Fruit fly (Drosophila melanogaster): ENCODE data around the gene Df31.

Gene Df31

dm6 chr2L:21629814-21630562, at the start of gene Df31:
Df31 (minus strand) TSS chr2L:21629932.
- peak; percentile 73 for TF ChIP-seq Mnt (GFP tag; optimal IDR thresholded peaks at IDR 0.05)
- TF ChIP-seq CG1620 (GFP tag; optimal IDR thresholded peaks at IDR 0.05), result peak; percentile 89
- TF ChIP-seq kay (GFP tag; ENCODE audit: borderline replicate concordance), result peak; percentile 42
- peak; percentile 69 for TF ChIP-seq Hr96 (GFP tag; optimal IDR thresholded peaks at IDR 0.05)
- peak; percentile 41 for TF ChIP-seq cic (GFP tag; optimal IDR thresholded peaks at IDR 0.05)
- TF ChIP-seq bab1 (GFP tag; optimal IDR thresholded peaks at IDR 0.05), result peak; percentile 72
- peak; percentile 2 for TF ChIP-seq CG11617 (GFP tag; optimal IDR thresholded peaks at IDR 0.05)
- TF ChIP-seq CG7045 (GFP tag; optimal IDR thresholded peaks at IDR 0.05), result peak; percentile 31
- no peak for TF ChIP-seq Clk (GFP tag; optimal IDR thresholded peaks at IDR 0.05)
- peak; percentile 23 for TF ChIP-seq pad (GFP tag; optimal IDR thresholded peaks at IDR 0.05)
- TF ChIP-seq ovo (GFP tag; optimal IDR thresholded peaks at IDR 0.05), result peak; percentile 70
- peak; percentile 69 for TF ChIP-seq CG5204 (GFP tag; optimal IDR thresholded peaks at IDR 0.05)
- TF ChIP-seq CG33017 (tag; optimal IDR thresholded peaks at IDR 0.05), result peak; percentile 44
- peak; percentile 50 for TF ChIP-seq CG12768 (GFP tag; optimal IDR thresholded peaks at IDR 0.05)
- TF ChIP-seq toe (GFP tag; optimal IDR thresholded peaks at IDR 0.05), result peak; percentile 77
- peak; percentile 15 for TF ChIP-seq CG14711 (tag; optimal IDR thresholded peaks at IDR 0.05)
- TF ChIP-seq CG7101 (tag; optimal IDR thresholded peaks at IDR 0.05), result peak; percentile 72
- TF ChIP-seq Crg-1 (GFP tag; optimal IDR thresholded peaks at IDR 0.05), result peak; percentile 72
- no peak for TF ChIP-seq tj (GFP tag; optimal IDR thresholded peaks at IDR 0.05)
- TF ChIP-seq cnc (optimal IDR thresholded peaks at IDR 0.05), result no peak

dm6 chr2L:21677480-21677930, 47.8 kb upstream of the Df31 start, which contains the start of gene CG2225:
CG2225 (minus strand) TSS chr2L:21677530.
- peak; percentile 23 for TF ChIP-seq tj (GFP tag; optimal IDR thresholded peaks at IDR 0.05)
- TF ChIP-seq cnc (optimal IDR thresholded peaks at IDR 0.05), result no peak

dm6 chr2L:21676556-21676955, 46.8 kb upstream of the Df31 start:
- TF ChIP-seq ovo (GFP tag; optimal IDR thresholded peaks at IDR 0.05) (peak; percentile 5), tj (GFP tag; optimal IDR thresholded peaks at IDR 0.05) (no peak), CG12768 (GFP tag; optimal IDR thresholded peaks at IDR 0.05) (no peak), CG33017 (tag; optimal IDR thresholded peaks at IDR 0.05) (no peak), Clk (GFP tag; optimal IDR thresholded peaks at IDR 0.05) (no peak), kay (GFP tag; ENCODE audit: borderline replicate concordance) (no peak), cic (GFP tag; optimal IDR thresholded peaks at IDR 0.05) (no peak), Mnt (GFP tag; optimal IDR thresholded peaks at IDR 0.05) (no peak), CG5204 (GFP tag; optimal IDR thresholded peaks at IDR 0.05) (no peak), CG7045 (GFP tag; optimal IDR thresholded peaks at IDR 0.05) (no peak), CG1620 (GFP tag; optimal IDR thresholded peaks at IDR 0.05) (no peak), toe (GFP tag; optimal IDR thresholded peaks at IDR 0.05) (no peak), CG11617 (GFP tag; optimal IDR thresholded peaks at IDR 0.05) (no peak), CG7101 (tag; optimal IDR thresholded peaks at IDR 0.05) (no peak), Crg-1 (GFP tag; optimal IDR thresholded peaks at IDR 0.05) (peak; percentile 6), cnc (optimal IDR thresholded peaks at IDR 0.05) (no peak), bab1 (GFP tag; optimal IDR thresholded peaks at IDR 0.05) (peak; percentile 11), Hr96 (GFP tag; optimal IDR thresholded peaks at IDR 0.05) (no peak), pad (GFP tag; optimal IDR thresholded peaks at IDR 0.05) (peak; percentile 81)

dm6 chr2L:21658529-21659009, 28.8 kb upstream of the Df31 start, which contains the start of gene Cul2:
Cul2 (plus strand) TSS chr2L:21658735.
- no peak for TF ChIP-seq Mnt (GFP tag; optimal IDR thresholded peaks at IDR 0.05)
- TF ChIP-seq CG7045 (GFP tag; optimal IDR thresholded peaks at IDR 0.05), result no peak
- TF ChIP-seq cnc (optimal IDR thresholded peaks at IDR 0.05), result no peak
- TF ChIP-seq Crg-1 (GFP tag; optimal IDR thresholded peaks at IDR 0.05), result no peak
- no peak for TF ChIP-seq CG33017 (tag; optimal IDR thresholded peaks at IDR 0.05)
- no peak for TF ChIP-seq Hr96 (GFP tag; optimal IDR thresholded peaks at IDR 0.05)
- TF ChIP-seq cic (GFP tag; optimal IDR thresholded peaks at IDR 0.05), result no peak
- TF ChIP-seq ovo (GFP tag; optimal IDR thresholded peaks at IDR 0.05), result no peak
- TF ChIP-seq kay (GFP tag; ENCODE audit: borderline replicate concordance), result no peak
- TF ChIP-seq CG11617 (GFP tag; optimal IDR thresholded peaks at IDR 0.05), result no peak
- no peak for TF ChIP-seq CG14711 (tag; optimal IDR thresholded peaks at IDR 0.05)
- no peak for TF ChIP-seq CG12768 (GFP tag; optimal IDR thresholded peaks at IDR 0.05)
- peak; percentile 29 for TF ChIP-seq bab1 (GFP tag; optimal IDR thresholded peaks at IDR 0.05)
- TF ChIP-seq CG5204 (GFP tag; optimal IDR thresholded peaks at IDR 0.05), result peak; percentile 22
- no peak for TF ChIP-seq pad (GFP tag; optimal IDR thresholded peaks at IDR 0.05)
- peak; percentile 10 for TF ChIP-seq CG1620 (GFP tag; optimal IDR thresholded peaks at IDR 0.05)
- peak; percentile 13 for TF ChIP-seq CG7101 (tag; optimal IDR thresholded peaks at IDR 0.05)
- TF ChIP-seq Clk (GFP tag; optimal IDR thresholded peaks at IDR 0.05), result no peak
- peak; percentile 23 for TF ChIP-seq toe (GFP tag; optimal IDR thresholded peaks at IDR 0.05)
- TF ChIP-seq tj (GFP tag; optimal IDR thresholded peaks at IDR 0.05), result no peak

dm6 chr2L:21657426-21657825, 27.7 kb upstream of the Df31 start:
- peak; percentile 50 for TF ChIP-seq kay (GFP tag; ENCODE audit: borderline replicate concordance)
- TF ChIP-seq ovo (GFP tag; optimal IDR thresholded peaks at IDR 0.05), result no peak
- TF ChIP-seq tj (GFP tag; optimal IDR thresholded peaks at IDR 0.05), result no peak
- peak; percentile 46 for TF ChIP-seq CG5204 (GFP tag; optimal IDR thresholded peaks at IDR 0.05)
- TF ChIP-seq CG14711 (tag; optimal IDR thresholded peaks at IDR 0.05), result peak; percentile 43
- TF ChIP-seq pad (GFP tag; optimal IDR thresholded peaks at IDR 0.05), result peak; percentile 45
- TF ChIP-seq CG33017 (tag; optimal IDR thresholded peaks at IDR 0.05), result no peak
- TF ChIP-seq Mnt (GFP tag; optimal IDR thresholded peaks at IDR 0.05), result peak; percentile 17
- TF ChIP-seq CG7045 (GFP tag; optimal IDR thresholded peaks at IDR 0.05), result peak; percentile 16
- TF ChIP-seq CG12768 (GFP tag; optimal IDR thresholded peaks at IDR 0.05), result peak; percentile 48
- no peak for TF ChIP-seq Clk (GFP tag; optimal IDR thresholded peaks at IDR 0.05)
- peak; percentile 33 for TF ChIP-seq CG7101 (tag; optimal IDR thresholded peaks at IDR 0.05)
- TF ChIP-seq cic (GFP tag; optimal IDR thresholded peaks at IDR 0.05), result no peak
- TF ChIP-seq CG11617 (GFP tag; optimal IDR thresholded peaks at IDR 0.05), result no peak
- peak; percentile 61 for TF ChIP-seq Hr96 (GFP tag; optimal IDR thresholded peaks at IDR 0.05)
- no peak for TF ChIP-seq cnc (optimal IDR thresholded peaks at IDR 0.05)
- peak; percentile 14 for TF ChIP-seq toe (GFP tag; optimal IDR thresholded peaks at IDR 0.05)
- no peak for TF ChIP-seq Crg-1 (GFP tag; optimal IDR thresholded peaks at IDR 0.05)
- TF ChIP-seq CG1620 (GFP tag; optimal IDR thresholded peaks at IDR 0.05), result peak; percentile 9
- no peak for TF ChIP-seq bab1 (GFP tag; optimal IDR thresholded peaks at IDR 0.05)

Measured in whole organism, adult.